Worm (Caenorhabditis elegans): Measurements from ENCODE around the gene csn-4.

ce11 chrIV:1107190-1107589, 20.4 kb upstream of the csn-4 start, which contains the start of gene ost-1:
- TF ChIP-seq nhr-77 (tag; optimal IDR thresholded peaks at IDR 0.05) (no peak), ztf-4 (tag; optimal IDR thresholded peaks at IDR 0.05) (no peak), nhr-6 (tag; optimal IDR thresholded peaks at IDR 0.05) (no peak), nhr-25 (tag; optimal IDR thresholded peaks at IDR 0.05) (no peak), blmp-1 (tag; optimal IDR thresholded peaks at IDR 0.05; ENCODE audit: insufficient read depth) (no peak), sma-9 (GFP tag; optimal IDR thresholded peaks at IDR 0.05) (peak; percentile 3), sma-9 (tag; optimal IDR thresholded peaks at IDR 0.05) (no peak), elt-1 (tag; optimal IDR thresholded peaks at IDR 0.05) (no peak), unc-62 (GFP tag; optimal IDR thresholded peaks at IDR 0.05) (no peak), ztf-11 (tag; optimal IDR thresholded peaks at IDR 0.05) (no peak)
